Worm (Caenorhabditis elegans): Measurements from ENCODE around the gene F28F9.2.

ce11 chrIV:3860419-3860818, 20.9 kb downstream of the F28F9.2 start:
- no peak for TF ChIP-seq tbx-11 (GFP tag; IDR thresholded peaks at IDR 0.05)
- no peak for TF ChIP-seq scrt-1 (GFP tag; IDR thresholded peaks at IDR 0.05)
- no peak for TF ChIP-seq ama-1 (optimal IDR thresholded peaks at IDR 0.05)
- TF ChIP-seq ceh-13 (GFP tag; optimal IDR thresholded peaks at IDR 0.05), result no peak
- no peak for TF ChIP-seq aly-1 (tag; optimal IDR thresholded peaks at IDR 0.05)
- TF ChIP-seq pes-1 (GFP tag; IDR thresholded peaks at IDR 0.05), result no peak
- TF ChIP-seq F13C5.2 (tag; optimal IDR thresholded peaks at IDR 0.05), result no peak
- no peak for TF ChIP-seq ceh-36 (tag; optimal IDR thresholded peaks at IDR 0.05)
- no peak for TF ChIP-seq hmg-4 (GFP tag; optimal IDR thresholded peaks at IDR 0.05)
- TF ChIP-seq flt-1 (GFP tag; IDR thresholded peaks at IDR 0.05), result no peak
- TF ChIP-seq tbx-37 (GFP tag; conservative IDR thresholded peaks at IDR 0.05), result no peak
- no peak for TF ChIP-seq sea-1 (GFP tag; conservative IDR thresholded peaks at IDR 0.05)

Data from whole organism, early embryonic.